Fruit fly (Drosophila melanogaster) ovary, adult (tissue): ENCODE results near the gene CG5568.

Experiments
- CG17801 ChIP-seq: fragments of 200-800 bp; optimal IDR thresholded peaks from 2 replicates; lab custom pipeline; 2019; ENCODE audit warnings: missing biosample characterization, mild to moderate bottlenecking, missing genetic modification characterization, moderate library complexity; ENCODE audit not compliant: partially characterized antibody

Gene CG5568

dm6 chr3L:5871201-5871600, at the start of gene CG5568:
TSS of gene CG5568 (plus strand) at chr3L:5871501.
- no peak for TF ChIP-seq CG17801

- TF ChIP-seq CG17801: no peak
These were observed 49.8 kb upstream of the CG5568 start for dm6 chr3L:5821506-5821905.

- no peak for TF ChIP-seq CG17801
These were observed 47.4 kb upstream of the CG5568 start for dm6 chr3L:5823763-5824445.

- no peak for TF ChIP-seq CG17801
These were observed 45.8 kb upstream of the CG5568 start for dm6 chr3L:5825483-5825882.

- no peak for TF ChIP-seq CG17801
These were observed 43.0 kb upstream of the CG5568 start for dm6 chr3L:5828275-5828674.

dm6 chr3L:5828684-5829083, 42.6 kb upstream of the CG5568 start:
- no peak for TF ChIP-seq CG17801

DNA sequence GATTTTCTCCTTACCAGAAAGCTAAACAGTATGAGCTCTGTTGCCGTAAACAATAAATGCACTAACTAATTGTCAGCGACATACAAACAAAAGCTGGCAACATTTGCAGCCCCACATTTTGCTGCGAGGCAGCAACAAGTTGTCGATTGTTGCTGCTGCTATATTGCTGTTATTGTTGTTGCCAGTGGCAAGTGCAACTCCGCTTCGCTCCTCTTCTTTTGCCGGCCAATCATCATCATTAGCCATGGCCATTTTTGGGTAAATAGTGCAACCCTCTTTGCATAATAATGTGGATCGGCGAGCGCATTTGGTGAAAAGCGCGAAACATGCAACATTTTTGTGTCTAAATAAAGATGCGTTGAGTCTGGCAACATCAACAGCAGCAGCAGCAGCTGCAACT, 40.7 kb upstream of the CG5568 start:
- no peak for TF ChIP-seq CG17801

DNA sequence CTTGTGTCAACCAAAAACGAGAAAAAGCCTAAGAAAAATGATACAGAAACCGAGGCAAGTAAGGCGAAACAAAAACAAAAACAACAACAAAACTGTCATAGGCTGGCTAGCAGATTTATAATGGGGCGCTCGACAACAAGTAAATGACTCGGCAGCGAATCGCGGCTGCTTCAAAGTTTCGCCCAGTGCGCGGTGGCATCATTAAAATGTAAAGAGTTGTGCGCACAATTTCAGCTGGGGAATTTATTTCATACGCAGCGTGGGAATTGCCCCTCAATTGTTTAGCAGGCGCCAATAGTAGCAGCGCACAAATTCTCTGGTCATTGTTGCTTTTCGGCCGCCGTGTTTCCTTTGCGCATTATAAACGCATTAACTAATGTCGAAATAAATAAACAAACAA, 39.4 kb upstream of the CG5568 start:
- no peak for TF ChIP-seq CG17801

DNA sequence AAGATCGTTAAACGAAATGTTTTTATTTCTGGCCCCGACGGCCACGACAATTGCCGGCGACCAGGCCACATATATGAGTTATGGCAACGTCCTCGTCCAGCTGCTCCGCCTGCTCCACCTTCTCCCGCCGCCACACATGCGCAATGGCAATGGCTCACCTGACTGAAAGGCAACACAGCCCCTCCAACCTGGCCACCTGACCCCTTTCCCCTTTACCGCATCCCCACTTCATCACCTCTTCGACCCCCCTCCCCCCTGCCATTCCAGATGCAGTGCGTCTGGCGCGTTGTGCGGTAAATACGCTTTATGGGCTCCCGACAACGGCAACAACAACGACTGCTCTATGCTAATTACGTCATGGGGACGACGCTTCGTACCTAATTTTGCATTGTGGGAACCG, 37.5 kb upstream of the CG5568 start:
- TF ChIP-seq CG17801: no peak

- no peak for TF ChIP-seq CG17801
These were observed 37.1 kb upstream of the CG5568 start for dm6 chr3L:5834245-5834644.

dm6 chr3L:5834798-5835197, 36.5 kb upstream of the CG5568 start:
- no peak for TF ChIP-seq CG17801

dm6 chr3L:5835431-5835830, 35.9 kb upstream of the CG5568 start:
- no peak for TF ChIP-seq CG17801

- no peak for TF ChIP-seq CG17801
These were observed 35.2 kb upstream of the CG5568 start for dm6 chr3L:5835887-5836646.

DNA sequence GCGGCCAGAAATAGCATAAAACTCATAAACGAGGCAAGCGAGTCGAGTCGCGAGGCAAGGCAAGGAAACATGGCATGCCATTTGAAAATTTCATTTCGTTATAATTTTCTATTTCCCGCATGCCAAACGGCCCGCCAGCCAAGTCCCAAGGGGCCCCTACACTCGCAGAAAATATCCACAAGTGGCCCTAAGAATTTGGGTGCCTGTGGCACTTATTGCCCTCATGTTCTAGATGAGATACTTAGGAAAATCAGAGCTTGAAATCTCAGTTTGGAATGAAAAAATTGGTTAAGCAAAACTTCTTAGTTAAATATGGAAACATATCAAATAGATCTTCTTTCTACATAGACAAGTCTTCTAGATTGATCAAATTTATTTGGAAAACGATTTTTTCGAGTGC, 33.0 kb upstream of the CG5568 start:
- TF ChIP-seq CG17801: no peak

- no peak for TF ChIP-seq CG17801
These were observed 32.4 kb upstream of the CG5568 start for dm6 chr3L:5838880-5839279.

dm6 chr3L:5840847-5841246, 30.5 kb upstream of the CG5568 start:
- no peak for TF ChIP-seq CG17801

dm6 chr3L:5843895-5844576, 27.3 kb upstream of the CG5568 start:
- no peak for TF ChIP-seq CG17801

- peak; percentile 9 for TF ChIP-seq CG17801
These were observed 25.8 kb upstream of the CG5568 start, which contains the start of gene vn for dm6 chr3L:5845466-5845865. TSS of gene vn (minus strand) at chr3L:5845664.
